Worm (Caenorhabditis elegans) whole organism, midembryonic: Measurements from ENCODE around the gene npp-24.

Experiments used
- T22C8.4 ChIP-seq: fragments of 200-800 bp; sonication (Bioruptor generic); IDR thresholded peaks from 2 replicates; pipeline ENCODE4 v1.3.6; 2022; ENCODE audit warnings: missing genetic modification characterization, missing compliant biosample characterization
- cog-1 ChIP-seq: sonication (generic microtip); optimal IDR thresholded peaks from 2 replicates; lab custom pipeline; 2016; ENCODE audit warnings: missing genetic modification characterization, missing compliant biosample characterization
- flt-1 ChIP-seq: fragments of 200-800 bp; sonication (Bioruptor generic); IDR thresholded peaks from 2 replicates; pipeline ENCODE4 v1.3.6; 2022; ENCODE audit warnings: missing genetic modification characterization, missing compliant biosample characterization
- klf-2 ChIP-seq: fragments of 200-800 bp; sonication (Bioruptor generic); conservative IDR thresholded peaks from 2 replicates; pipeline ENCODE4 v1.3.6; 2022; ENCODE audit warnings: missing genetic modification reagents, missing genetic modification characterization, missing compliant biosample characterization
- med-1 ChIP-seq: sonication (generic microtip); optimal IDR thresholded peaks from 2 replicates; lab custom pipeline; 2017; ENCODE audit warnings: missing genetic modification characterization, mild to moderate bottlenecking, missing compliant biosample characterization, antibody characterized with exemption, missing genetic modification reagents; ENCODE audit not compliant: insufficient read depth
- ref-1 ChIP-seq: fragments of 200-800 bp; sonication (Bioruptor generic); conservative IDR thresholded peaks from 2 replicates; pipeline ENCODE4 v1.3.6; 2022; ENCODE audit warnings: missing genetic modification reagents, missing genetic modification characterization, missing compliant biosample characterization
- tab-1 ChIP-seq: fragments of 200-800 bp; sonication (Bioruptor generic); IDR thresholded peaks from 2 replicates; pipeline ENCODE4 v1.3.6; 2022; ENCODE audit warnings: missing genetic modification characterization, missing compliant biosample characterization
- ztf-23 ChIP-seq: fragments of 200-800 bp; sonication (Bioruptor generic); IDR thresholded peaks from 2 replicates; pipeline ENCODE4 v1.3.6; 2022; ENCODE audit warnings: missing genetic modification reagents, missing genetic modification characterization, missing compliant biosample characterization
- ztf-29 ChIP-seq: fragments of 200-800 bp; sonication (Bioruptor generic); IDR thresholded peaks from 2 replicates; pipeline ENCODE4 v1.3.6; 2022; ENCODE audit warnings: missing genetic modification reagents, missing genetic modification characterization, missing compliant biosample characterization

npp-24 gene

DNA sequence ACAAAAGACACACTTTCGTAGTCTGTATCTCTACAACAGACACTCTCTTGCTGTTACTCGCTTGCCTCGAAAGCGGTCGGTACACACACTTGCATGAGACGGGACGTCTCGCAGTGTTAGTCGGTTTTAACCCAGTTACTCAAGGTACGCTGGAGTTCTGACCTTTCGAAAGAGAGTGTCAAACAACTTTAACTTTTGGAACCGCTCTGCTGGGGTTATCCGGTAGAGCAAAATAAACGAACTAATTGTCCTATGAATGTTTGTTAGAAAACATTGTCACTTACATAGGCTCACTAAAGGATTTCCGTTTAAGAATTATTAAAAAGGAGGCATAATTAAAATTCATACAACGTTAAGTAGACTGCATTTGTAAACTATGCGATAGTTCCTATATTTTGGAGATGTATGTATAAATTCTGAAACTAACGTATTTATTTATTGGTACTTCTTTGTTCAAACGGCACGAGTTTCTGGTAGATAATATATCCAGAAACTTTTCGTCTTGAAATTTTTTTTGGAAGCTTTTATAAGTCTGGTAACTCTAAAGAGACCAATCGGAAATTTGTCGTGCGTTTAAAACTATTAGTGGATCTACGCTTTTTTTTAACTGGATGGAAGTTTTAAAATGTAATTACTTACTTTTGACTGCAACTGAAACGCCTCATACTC, 37.9 kb downstream of the npp-24 start:
- TF ChIP-seq med-1 (GFP tag; lab: Kevin White, UChicago) = peak; percentile 60
- no peak; the same call in none of the 2 replicates for TF ChIP-seq klf-2 (GFP tag; lab: Robert Waterston, UW)
- peak; percentile 53; the same call in 1 of the 2 replicates for TF ChIP-seq ref-1 (GFP tag; lab: Robert Waterston, UW)
- peak; percentile 93 for TF ChIP-seq flt-1 (GFP tag; lab: Robert Waterston, UW)
- TF ChIP-seq T22C8.4 (GFP tag; lab: Robert Waterston, UW) = peak; percentile 64
- peak; percentile 95 for TF ChIP-seq cog-1
- TF ChIP-seq tab-1 (GFP tag; lab: Robert Waterston, UW) = peak; percentile 82
- TF ChIP-seq ztf-29 (GFP tag; lab: Robert Waterston, UW) = 0 out of 2 replicates have a peak, but pooled peaks have one; percentile 40
- peak; percentile 84 for TF ChIP-seq ztf-23 (GFP tag; lab: Robert Waterston, UW)

DNA sequence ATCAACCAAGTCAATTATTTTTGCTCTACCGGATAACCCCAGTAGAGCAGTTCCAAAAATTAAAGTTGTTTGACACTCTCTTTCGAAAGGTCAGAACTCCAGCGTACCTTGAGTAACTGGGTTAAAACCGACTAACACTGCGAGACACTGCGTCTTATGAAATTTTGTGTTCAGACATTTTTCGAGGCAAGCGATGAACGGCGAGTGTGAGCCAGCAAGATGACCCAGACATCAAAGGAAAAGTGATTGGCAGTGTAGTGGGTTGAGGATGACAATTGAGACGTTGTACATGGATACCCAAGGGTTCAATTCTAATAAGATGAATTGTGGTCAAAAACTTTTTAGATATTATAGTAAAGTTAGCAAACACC, 38.5 kb downstream of the npp-24 start:
- no peak for TF ChIP-seq flt-1 (GFP tag; lab: Robert Waterston, UW)
- TF ChIP-seq ztf-29 (GFP tag; lab: Robert Waterston, UW) = no peak
- TF ChIP-seq ref-1 (GFP tag; lab: Robert Waterston, UW) = no peak
- no peak for TF ChIP-seq tab-1 (GFP tag; lab: Robert Waterston, UW)
- no peak for TF ChIP-seq ztf-23 (GFP tag; lab: Robert Waterston, UW)
- TF ChIP-seq T22C8.4 (GFP tag; lab: Robert Waterston, UW) = no peak
- no peak for TF ChIP-seq cog-1
- TF ChIP-seq med-1 (GFP tag; lab: Kevin White, UChicago) = no peak
- TF ChIP-seq klf-2 (GFP tag; lab: Robert Waterston, UW) = no peak

DNA sequence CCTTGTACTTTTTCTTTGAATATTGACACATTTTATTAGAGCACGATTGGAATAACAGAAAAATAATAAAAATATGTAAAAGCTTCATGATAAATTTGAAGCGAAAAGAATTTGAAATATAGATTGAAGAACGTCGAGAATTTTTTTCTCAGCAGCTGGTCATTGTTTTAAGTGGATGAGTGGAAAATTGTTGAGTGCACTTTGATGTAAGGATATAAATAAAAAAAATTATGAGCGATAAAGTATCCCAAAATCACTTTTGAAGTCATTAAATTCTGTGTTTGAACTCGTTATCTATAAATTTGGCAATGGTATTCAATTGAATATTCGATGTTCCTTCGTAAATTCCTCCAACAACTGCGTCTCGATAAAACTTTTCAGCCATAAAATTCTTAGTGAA, 39.1 kb downstream of the npp-24 start, which contains the start of gene ins-13:
Gene ins-13 (minus strand): TSS at position 101 of the 400 bp plus-strand sequence.
- no peak for TF ChIP-seq klf-2 (GFP tag; lab: Robert Waterston, UW)
- no peak for TF ChIP-seq ref-1 (GFP tag; lab: Robert Waterston, UW)
- TF ChIP-seq cog-1 = no peak
- no peak for TF ChIP-seq ztf-23 (GFP tag; lab: Robert Waterston, UW)
- TF ChIP-seq med-1 (GFP tag; lab: Kevin White, UChicago) = no peak

DNA sequence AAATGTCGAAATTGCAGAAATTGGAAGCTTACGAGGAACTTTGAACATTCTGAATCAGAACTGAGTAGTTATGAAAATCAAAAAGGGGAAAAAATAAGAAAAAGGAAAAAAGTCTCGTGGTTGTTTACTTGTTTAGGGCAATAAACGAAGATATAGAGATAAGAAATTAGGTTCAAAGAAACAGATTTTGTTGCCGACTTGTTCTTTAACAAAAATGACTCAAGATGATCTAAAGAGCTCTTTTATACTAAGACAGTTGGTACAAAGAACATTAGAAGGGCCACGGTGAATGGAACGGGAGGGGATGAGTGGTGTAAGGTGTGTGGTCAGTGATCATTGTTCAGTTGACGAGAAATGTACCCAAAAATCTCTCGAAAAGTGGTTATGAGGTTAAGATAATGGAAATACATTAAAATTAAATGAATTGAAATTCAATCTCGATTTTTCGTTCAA, 41.8 kb downstream of the npp-24 start, which contains the start of gene acdh-2:
Gene acdh-2 (minus strand): TSS at position 51 of the 453 bp plus-strand sequence.
- TF ChIP-seq tab-1 (GFP tag; lab: Robert Waterston, UW) (no peak), med-1 (GFP tag; lab: Kevin White, UChicago) (no peak), ref-1 (GFP tag; lab: Robert Waterston, UW) (no peak), ztf-29 (GFP tag; lab: Robert Waterston, UW) (no peak), ztf-23 (GFP tag; lab: Robert Waterston, UW) (no peak), T22C8.4 (GFP tag; lab: Robert Waterston, UW) (no peak), klf-2 (GFP tag; lab: Robert Waterston, UW) (no peak), flt-1 (GFP tag; lab: Robert Waterston, UW) (no peak), cog-1 (no peak)

DNA sequence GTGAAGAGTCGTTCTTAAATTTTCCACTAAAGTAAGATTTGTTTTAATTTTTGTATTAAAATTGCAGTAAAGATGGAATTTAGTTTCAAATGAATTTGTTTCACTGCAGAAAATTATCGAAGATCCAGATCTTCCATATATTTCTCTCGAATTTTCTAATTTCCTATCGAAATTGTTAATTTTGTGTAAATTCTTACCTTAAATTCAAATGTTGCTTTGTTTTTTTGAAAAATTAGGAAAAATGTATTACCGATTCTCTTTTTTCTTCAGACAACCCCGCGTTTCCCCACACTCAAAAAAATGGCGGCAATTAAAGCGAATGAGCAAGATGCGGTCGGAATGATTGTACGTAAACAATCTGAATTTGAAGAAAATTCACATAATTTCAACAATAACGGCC, 44.1 kb downstream of the npp-24 start, which contains the start of gene C17C3.6:
Gene C17C3.6 (plus strand): TSS at position 301 of the 400 bp plus-strand sequence.
- no peak for TF ChIP-seq ztf-29 (GFP tag; lab: Robert Waterston, UW)
- no peak for TF ChIP-seq ref-1 (GFP tag; lab: Robert Waterston, UW)
- TF ChIP-seq flt-1 (GFP tag; lab: Robert Waterston, UW) = no peak
- no peak for TF ChIP-seq tab-1 (GFP tag; lab: Robert Waterston, UW)
- no peak for TF ChIP-seq cog-1
- no peak for TF ChIP-seq ztf-23 (GFP tag; lab: Robert Waterston, UW)
- no peak for TF ChIP-seq klf-2 (GFP tag; lab: Robert Waterston, UW)
- no peak for TF ChIP-seq med-1 (GFP tag; lab: Kevin White, UChicago)
- TF ChIP-seq T22C8.4 (GFP tag; lab: Robert Waterston, UW) = no peak

DNA sequence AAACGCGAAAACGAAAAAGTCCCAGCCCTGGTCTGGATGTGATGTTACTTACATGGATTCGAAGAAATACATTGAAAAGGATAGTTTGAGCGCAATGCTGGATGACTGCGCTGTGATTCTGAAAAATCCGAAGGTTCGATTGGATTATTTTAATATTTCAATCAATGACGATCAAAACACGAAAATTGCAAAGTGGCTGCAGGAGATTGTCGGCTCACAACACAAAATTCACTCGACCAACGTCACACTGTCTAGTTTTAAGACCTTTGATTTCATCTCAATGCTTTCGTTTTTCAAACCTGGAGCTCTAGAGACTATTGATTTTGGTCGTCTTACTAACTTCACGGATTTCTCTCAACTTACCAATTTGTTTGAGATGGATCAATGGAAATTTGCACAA, 45.8 kb downstream of the npp-24 start, which contains the start of gene C17C3.5:
Gene C17C3.5 (plus strand): TSS at position 301 of the 400 bp plus-strand sequence.
- TF ChIP-seq ref-1 (GFP tag; lab: Robert Waterston, UW) (no peak), tab-1 (GFP tag; lab: Robert Waterston, UW) (no peak), med-1 (GFP tag; lab: Kevin White, UChicago) (no peak), T22C8.4 (GFP tag; lab: Robert Waterston, UW) (no peak), ztf-29 (GFP tag; lab: Robert Waterston, UW) (no peak), ztf-23 (GFP tag; lab: Robert Waterston, UW) (no peak), cog-1 (no peak), flt-1 (GFP tag; lab: Robert Waterston, UW) (no peak), klf-2 (GFP tag; lab: Robert Waterston, UW) (no peak)

DNA sequence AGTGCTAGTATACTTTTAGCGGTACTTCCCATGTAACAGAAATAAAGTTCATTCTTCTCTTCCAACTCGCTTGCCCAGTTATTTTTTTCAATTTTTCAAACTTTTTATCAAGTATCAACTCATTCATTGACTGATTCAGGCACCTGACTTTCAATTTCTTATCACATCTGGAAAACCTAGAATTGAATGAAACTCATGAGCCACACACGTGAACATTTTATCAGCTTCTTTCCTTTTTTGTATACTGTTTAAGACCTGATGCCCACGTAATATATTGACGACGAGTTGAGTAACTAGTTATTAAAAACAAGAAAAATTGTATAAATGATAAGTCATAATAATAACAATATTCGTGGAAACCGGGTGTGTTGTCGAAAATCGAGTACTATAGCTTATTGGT, 47.9 kb downstream of the npp-24 start:
- TF ChIP-seq ztf-29 (GFP tag; lab: Robert Waterston, UW) (no peak), flt-1 (GFP tag; lab: Robert Waterston, UW) (no peak), cog-1 (no peak), T22C8.4 (GFP tag; lab: Robert Waterston, UW) (no peak), med-1 (GFP tag; lab: Kevin White, UChicago) (no peak), ref-1 (GFP tag; lab: Robert Waterston, UW) (no peak), ztf-23 (GFP tag; lab: Robert Waterston, UW) (no peak), klf-2 (GFP tag; lab: Robert Waterston, UW) (no peak), tab-1 (GFP tag; lab: Robert Waterston, UW) (no peak)

DNA sequence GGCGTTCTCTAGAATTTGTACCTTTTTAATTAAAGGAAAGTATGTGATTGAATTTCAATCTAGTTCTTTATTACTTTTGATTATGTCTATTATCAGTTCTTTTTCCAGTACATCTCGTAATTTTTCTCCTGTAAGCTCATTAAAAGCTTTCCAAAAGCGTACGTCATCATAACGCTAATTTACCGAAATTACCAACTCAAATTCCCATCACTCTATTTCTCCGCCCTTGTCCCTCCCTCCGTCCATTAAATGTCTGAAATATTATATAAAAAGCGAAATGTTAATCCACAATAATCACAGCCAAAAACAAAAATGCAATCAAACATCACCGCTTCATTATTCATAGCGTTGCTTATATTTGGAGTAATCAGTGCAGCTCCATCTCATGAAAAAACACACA, 48.6 kb downstream of the npp-24 start, which contains the start of gene ins-12:
Gene ins-12 (plus strand): TSS at position 301 of the 400 bp plus-strand sequence.
- TF ChIP-seq ztf-23 (GFP tag; lab: Robert Waterston, UW) (no peak), klf-2 (GFP tag; lab: Robert Waterston, UW) (no peak), med-1 (GFP tag; lab: Kevin White, UChicago) (no peak), flt-1 (GFP tag; lab: Robert Waterston, UW) (no peak), tab-1 (GFP tag; lab: Robert Waterston, UW) (no peak), cog-1 (no peak), T22C8.4 (GFP tag; lab: Robert Waterston, UW) (no peak), ztf-29 (GFP tag; lab: Robert Waterston, UW) (no peak), ref-1 (GFP tag; lab: Robert Waterston, UW) (no peak)
